Worm (Caenorhabditis elegans) whole organism, L1 larva: ENCODE data around the gene K08F9.4.

ENCODE experiments used
- F16B12.6 ChIP-seq: fragments of 150-350 bp; optimal IDR thresholded peaks from 2 replicates; lab custom pipeline; 2014; ENCODE audit warnings: missing biosample characterization, missing genetic modification characterization
- alr-1 ChIP-seq: fragments of 200-800 bp; sonication (Bioruptor generic); optimal IDR thresholded peaks from 2 replicates; lab custom pipeline; 2018; ENCODE audit warnings: borderline replicate concordance, mild to moderate bottlenecking, missing genetic modification characterization, missing compliant biosample characterization
- aly-2 ChIP-seq: fragments of 150-350 bp; optimal IDR thresholded peaks from 2 replicates; lab custom pipeline; 2014; ENCODE audit warnings: missing biosample characterization, missing genetic modification characterization
- blmp-1 ChIP-seq: fragments of 150-350 bp; optimal IDR thresholded peaks from 2 replicates; lab custom pipeline; 2014; ENCODE audit warnings: missing biosample characterization, missing genetic modification characterization
- ceh-8 ChIP-seq: fragments of 200-800 bp; sonication (Bioruptor generic); optimal IDR thresholded peaks from 2 replicates; lab custom pipeline; 2018; ENCODE audit warnings: mild to moderate bottlenecking, missing genetic modification characterization, moderate library complexity, missing compliant biosample characterization
- ceh-90 ChIP-seq: sonication (generic microtip); optimal IDR thresholded peaks from 2 replicates; lab custom pipeline; 2016; ENCODE audit warnings: missing genetic modification characterization, missing compliant biosample characterization
- dpl-1 ChIP-seq, 3 experiments: fragments of 150-350 bp in 2 of 3; sonication (generic microtip) in 1 of 3; optimal IDR thresholded peaks; 2 replicates each; lab custom pipeline; 2014 to 2017; ENCODE audit warnings: missing biosample characterization in 3 of 3, missing genetic modification characterization in 3 of 3, missing genetic modification reagents in 3 of 3
- dsc-1 ChIP-seq: sonication (generic microtip); optimal IDR thresholded peaks from 2 replicates; lab custom pipeline; 2016; ENCODE audit warnings: mild to moderate bottlenecking, missing genetic modification characterization, missing compliant biosample characterization
- efl-1 ChIP-seq, 4 experiments: fragments of 150-350 bp; optimal IDR thresholded peaks in 3 of 4; peaks in 1 of 4; 1 replicate in 1 of 4; 2 replicates in 3 of 4; lab custom pipeline; 2014; ENCODE audit warnings: missing biosample characterization in 2 of 4, missing genetic modification characterization in 2 of 4, missing genetic modification reagents in 2 of 4
- fkh-8 ChIP-seq: sonication (generic microtip); optimal IDR thresholded peaks from 2 replicates; lab custom pipeline; 2016; ENCODE audit warnings: mild to moderate bottlenecking, missing genetic modification characterization, missing compliant biosample characterization
- fos-1 ChIP-seq: fragments of 150-350 bp; optimal IDR thresholded peaks from 2 replicates; lab custom pipeline; 2014; ENCODE audit warnings: missing biosample characterization, missing genetic modification characterization
- hlh-17 ChIP-seq: fragments of 200-800 bp; sonication (Bioruptor generic); optimal IDR thresholded peaks from 2 replicates; lab custom pipeline; 2018; ENCODE audit warnings: missing genetic modification characterization, mild to moderate bottlenecking, missing compliant biosample characterization, moderate library complexity, borderline replicate concordance
- hlh-4 ChIP-seq: sonication (generic microtip); optimal IDR thresholded peaks from 2 replicates; lab custom pipeline; 2016; ENCODE audit warnings: mild to moderate bottlenecking, missing genetic modification characterization, missing compliant biosample characterization
- hpl-2 ChIP-seq: fragments of 150-350 bp; optimal IDR thresholded peaks from 2 replicates; lab custom pipeline; 2014; ENCODE audit warnings: missing biosample characterization, missing genetic modification reagents, missing genetic modification characterization
- jun-1 ChIP-seq: fragments of 150-350 bp; optimal IDR thresholded peaks from 2 replicates; lab custom pipeline; 2014; ENCODE audit warnings: missing biosample characterization, missing genetic modification reagents, missing genetic modification characterization
- lin-14 ChIP-seq: fragments of 200-800 bp; sonication (Bioruptor generic); optimal IDR thresholded peaks from 2 replicates; lab custom pipeline; 2018; ENCODE audit warnings: mild to moderate bottlenecking, missing genetic modification characterization, moderate library complexity, missing compliant biosample characterization
- lin-15B ChIP-seq: fragments of 150-350 bp; sonication (generic microtip); optimal IDR thresholded peaks from 3 replicates; lab custom pipeline; 2014; ENCODE audit warnings: missing biosample characterization, missing genetic modification characterization
- lin-35 ChIP-seq, 2 experiments: fragments of 150-350 bp; optimal IDR thresholded peaks; 2 replicates each; lab custom pipeline; 2014; ENCODE audit warnings: missing biosample characterization in 2 of 2, missing genetic modification characterization in 2 of 2, missing genetic modification reagents in 2 of 2
- lir-3 ChIP-seq: sonication (generic microtip); optimal IDR thresholded peaks from 2 replicates; lab custom pipeline; 2016; ENCODE audit warnings: mild to moderate bottlenecking, missing genetic modification characterization, moderate library complexity, missing compliant biosample characterization; ENCODE audit not compliant: poor library complexity
- mab-9 ChIP-seq: fragments of 200-800 bp; sonication (Bioruptor generic); IDR thresholded peaks from 2 replicates; pipeline ENCODE4 v1.3.6; 2022; ENCODE audit warnings: missing genetic modification reagents, missing genetic modification characterization, missing compliant biosample characterization
- nhr-11 ChIP-seq: fragments of 150-350 bp; optimal IDR thresholded peaks from 2 replicates; lab custom pipeline; 2014; ENCODE audit warnings: missing biosample characterization, missing genetic modification characterization
- nhr-20 ChIP-seq: sonication (generic microtip); optimal IDR thresholded peaks from 2 replicates; lab custom pipeline; 2016; ENCODE audit warnings: mild to moderate bottlenecking, missing genetic modification characterization, missing compliant biosample characterization
- nhr-237 ChIP-seq: fragments of 150-350 bp; optimal IDR thresholded peaks from 2 replicates; lab custom pipeline; 2014; ENCODE audit warnings: missing biosample characterization, missing genetic modification characterization
- nhr-47 ChIP-seq: sonication (generic microtip); optimal IDR thresholded peaks from 2 replicates; lab custom pipeline; 2016; ENCODE audit warnings: mild to moderate bottlenecking, missing genetic modification characterization, moderate library complexity, missing compliant biosample characterization
- nhr-71 ChIP-seq: sonication (generic microtip); optimal IDR thresholded peaks from 2 replicates; lab custom pipeline; 2016; ENCODE audit warnings: mild to moderate bottlenecking, missing genetic modification characterization, moderate library complexity, missing compliant biosample characterization
- nhr-85 ChIP-seq: sonication (generic microtip); peaks from one replicate; lab custom pipeline; 2016; ENCODE audit warnings: missing genetic modification characterization, inconsistent platforms, missing compliant biosample characterization
- pag-3 ChIP-seq: sonication (generic microtip); optimal IDR thresholded peaks from 2 replicates; lab custom pipeline; 2017; ENCODE audit warnings: missing genetic modification characterization, mild to moderate bottlenecking, missing compliant biosample characterization, antibody characterized with exemption, borderline replicate concordance; ENCODE audit not compliant: insufficient read depth
- skn-1 ChIP-seq: fragments of 150-350 bp; optimal IDR thresholded peaks from 2 replicates; lab custom pipeline; 2014; ENCODE audit warnings: missing biosample characterization, missing genetic modification characterization
- snu-23 ChIP-seq: sonication (generic microtip); optimal IDR thresholded peaks from 2 replicates; lab custom pipeline; 2016; ENCODE audit warnings: missing genetic modification characterization, missing compliant biosample characterization
- sup-37 ChIP-seq: fragments of 200-800 bp; sonication (Bioruptor generic); optimal IDR thresholded peaks from 2 replicates; lab custom pipeline; 2018; ENCODE audit warnings: mild to moderate bottlenecking, missing genetic modification characterization, missing compliant biosample characterization
- tlp-1 ChIP-seq: fragments of 150-350 bp; optimal IDR thresholded peaks from 2 replicates; lab custom pipeline; 2014; ENCODE audit warnings: missing biosample characterization, missing genetic modification characterization
- xbp-1 ChIP-seq: sonication (generic microtip); optimal IDR thresholded peaks from 2 replicates; lab custom pipeline; 2016; ENCODE audit warnings: missing genetic modification characterization, missing compliant biosample characterization
- ztf-11 ChIP-seq, 2 experiments: sonication (generic microtip); optimal IDR thresholded peaks; 2 replicates each; lab custom pipeline; 2016 to 2017; ENCODE audit warnings: missing genetic modification characterization in 2 of 2, missing biosample characterization in 1 of 2, missing compliant biosample characterization in 1 of 2
- ztf-4 ChIP-seq: fragments of 150-350 bp; optimal IDR thresholded peaks from 2 replicates; lab custom pipeline; 2014; ENCODE audit warnings: missing biosample characterization, missing genetic modification characterization

The K08F9.4 gene

ce11 chrV:15158691-15159090 lies 14.9 kb downstream of the K08F9.4 start, which contains the start of gene str-45:
str-45 (plus strand) TSS chrV:15158991.
- TF ChIP-seq efl-1 (optimal IDR thresholded peaks at IDR 0.05; lab: Kevin White, UChicago) (no peak), efl-1 (GFP tag; optimal IDR thresholded peaks at IDR 0.05 in 1 of 2; lab: Kevin White, UChicago) (peak in 1 of 2 experiments; percentile 50), nhr-85 (tag; lab: Kevin White, UChicago) (no peak)

ce11 chrV:15162697-15163096 lies 18.9 kb downstream of the K08F9.4 start, which contains the start of gene srz-11:
srz-11 (plus strand) TSS chrV:15163082.
- TF ChIP-seq dpl-1 (GFP tag; optimal IDR thresholded peaks at IDR 0.05; lab: Kevin White, UChicago), result no peak
- no peak for TF ChIP-seq alr-1 (tag; lab: Kevin White, UChicago)
- no peak for TF ChIP-seq ztf-11 (tag; optimal IDR thresholded peaks at IDR 0.05; lab: Kevin White, UChicago)
- peak; percentile 24 for TF ChIP-seq fkh-8 (tag; lab: Kevin White, UChicago)
- no peak for TF ChIP-seq skn-1 (tag; lab: Kevin White, UChicago)
- no peak for TF ChIP-seq blmp-1 (tag; lab: Kevin White, UChicago)
- TF ChIP-seq lin-35 (GFP tag; optimal IDR thresholded peaks at IDR 0.05; lab: Kevin White, UChicago), result no peak
- TF ChIP-seq ztf-4, result no peak
- peak; percentile 10 for TF ChIP-seq nhr-47 (tag; lab: Kevin White, UChicago)
- TF ChIP-seq aly-2 (tag; lab: Kevin White, UChicago), result no peak
- no peak for TF ChIP-seq nhr-237 (tag; lab: Kevin White, UChicago)
- TF ChIP-seq lin-14 (GFP tag; lab: Kevin White, UChicago), result no peak
- TF ChIP-seq hlh-17 (GFP tag; lab: Kevin White, UChicago), result no peak
- peak; percentile 100 for TF ChIP-seq hlh-4 (tag; lab: Kevin White, UChicago)
- TF ChIP-seq F16B12.6 (tag; lab: Kevin White, UChicago), result no peak

- TF ChIP-seq snu-23 (GFP tag; lab: Kevin White, UChicago) (peak; percentile 28), nhr-20 (tag; lab: Kevin White, UChicago) (peak; percentile 81), lin-35 (GFP tag; optimal IDR thresholded peaks at IDR 0.05; lab: Kevin White, UChicago) (peak in 1 of 2 experiments; percentile 24), nhr-85 (tag; lab: Kevin White, UChicago) (peak; percentile 65)
Measured at ce11 chrV:15168018-15168417, 24.2 kb downstream of the K08F9.4 start.

ce11 chrV:15175459-15175858 lies 31.6 kb downstream of the K08F9.4 start, which contains the start of gene clec-47:
clec-47 (plus strand) TSS chrV:15175759.
- TF ChIP-seq ceh-8 (no peak), sup-37 (no peak), nhr-47 (tag; lab: Kevin White, UChicago) (no peak), fos-1 (tag; lab: Kevin White, UChicago) (no peak), xbp-1 (tag; lab: Kevin White, UChicago) (no peak), lin-15B (tag; lab: Kevin White, UChicago) (no peak), nhr-11 (tag; lab: Kevin White, UChicago) (no peak), blmp-1 (tag; lab: Kevin White, UChicago) (no peak), nhr-85 (tag; lab: Kevin White, UChicago) (no peak), nhr-71 (no peak), mab-9 (GFP tag; lab: Robert Waterston, UW) (no peak), ceh-90 (tag; lab: Kevin White, UChicago) (no peak), pag-3 (no peak), lir-3 (tag; lab: Kevin White, UChicago) (no peak), dsc-1 (tag; lab: Kevin White, UChicago) (no peak), F16B12.6 (tag; lab: Kevin White, UChicago) (no peak)
- TF ChIP-seq, all 84 proteins: peak for 0

ce11 chrV:15179757-15180156 lies 35.9 kb downstream of the K08F9.4 start, which contains the start of gene T09F5.10:
T09F5.10 (plus strand) TSS chrV:15180057.
- TF ChIP-seq jun-1 (tag; lab: Kevin White, UChicago), result no peak
- TF ChIP-seq xbp-1 (tag; lab: Kevin White, UChicago), result no peak
- TF ChIP-seq tlp-1 (tag; lab: Kevin White, UChicago), result no peak
- TF ChIP-seq nhr-71, result no peak
- no peak for TF ChIP-seq hpl-2 (GFP tag; lab: Kevin White, UChicago)
- no peak for TF ChIP-seq dpl-1 (GFP tag; optimal IDR thresholded peaks at IDR 0.05; lab: Kevin White, UChicago)
- TF ChIP-seq lin-35 (GFP tag; optimal IDR thresholded peaks at IDR 0.05; lab: Kevin White, UChicago), result no peak
